Fruit fly (Drosophila melanogaster) whole organism, prepupa: ENCODE results near the gene Cp16.

Experiments used
- CG10631 ChIP-seq: fragments of 200-800 bp; sonication (Bioruptor generic); optimal IDR thresholded peaks from 2 replicates; lab custom pipeline; 2016; ENCODE audit warnings: missing biosample characterization, missing genetic modification characterization
- CG11294 ChIP-seq: fragments of 200-800 bp; sonication (Bioruptor generic); IDR thresholded peaks from 2 replicates; pipeline ENCODE4 v1.3.6; 2022; ENCODE audit warnings: missing biosample characterization, missing genetic modification characterization
- CG11762 ChIP-seq: fragments of 200-800 bp; sonication (Bioruptor generic); optimal IDR thresholded peaks from 3 replicates; lab custom pipeline; 2016; ENCODE audit warnings: missing biosample characterization, missing genetic modification characterization; ENCODE audit not compliant: insufficient read depth
- CG11902 ChIP-seq: fragments of 200-800 bp; sonication (Bioruptor generic); optimal IDR thresholded peaks from 3 replicates; lab custom pipeline; 2016; ENCODE audit warnings: missing biosample characterization, missing genetic modification characterization
- CG15336 ChIP-seq: fragments of 200-800 bp; sonication (Bioruptor generic); IDR thresholded peaks from 2 replicates; pipeline ENCODE4 v1.3.6; 2022; ENCODE audit warnings: missing biosample characterization, missing genetic modification characterization
- CG1621 ChIP-seq: fragments of 200-800 bp; sonication (Bioruptor generic); optimal IDR thresholded peaks from 3 replicates; lab custom pipeline; 2018; ENCODE audit warnings: missing biosample characterization, mild to moderate bottlenecking, missing genetic modification characterization
- CG16779 ChIP-seq: fragments of 200-800 bp; sonication (Bioruptor generic); optimal IDR thresholded peaks from 3 replicates; lab custom pipeline; 2017; ENCODE audit warnings: missing biosample characterization, mild to moderate bottlenecking, missing genetic modification characterization
- CG3032 ChIP-seq: fragments of 200-800 bp; optimal IDR thresholded peaks from 2 replicates; lab custom pipeline; 2019; ENCODE audit warnings: missing biosample characterization, mild to moderate bottlenecking, missing genetic modification characterization, moderate library complexity
- CG31627 ChIP-seq: fragments of 200-800 bp; sonication (Bioruptor generic); optimal IDR thresholded peaks from 3 replicates; lab custom pipeline; 2016; ENCODE audit warnings: missing biosample characterization, missing genetic modification characterization
- CG32006 ChIP-seq: fragments of 200-800 bp; sonication (Bioruptor generic); optimal IDR thresholded peaks from 3 replicates; lab custom pipeline; 2017; ENCODE audit warnings: missing biosample characterization, mild to moderate bottlenecking, missing genetic modification characterization
- CG34406 ChIP-seq: fragments of 200-800 bp; sonication (Bioruptor generic); optimal IDR thresholded peaks from 3 replicates; lab custom pipeline; 2016; ENCODE audit warnings: missing biosample characterization, missing genetic modification characterization
- CG3919 ChIP-seq: fragments of 200-800 bp; sonication (Bioruptor generic); optimal IDR thresholded peaks from 3 replicates; lab custom pipeline; 2016; ENCODE audit warnings: missing biosample characterization, missing genetic modification characterization
- CG4318 ChIP-seq: fragments of 200-800 bp; sonication (Bioruptor generic); optimal IDR thresholded peaks from 3 replicates; lab custom pipeline; 2017; ENCODE audit warnings: missing biosample characterization, mild to moderate bottlenecking, missing genetic modification characterization
- CG6276 ChIP-seq: fragments of 200-800 bp; sonication (Bioruptor generic); optimal IDR thresholded peaks from 2 replicates; lab custom pipeline; 2017; ENCODE audit warnings: missing biosample characterization, mild to moderate bottlenecking, missing genetic modification characterization
- CG6808 ChIP-seq: fragments of 200-800 bp; sonication (Bioruptor generic); optimal IDR thresholded peaks from 3 replicates; lab custom pipeline; 2017; ENCODE audit warnings: missing biosample characterization, missing genetic modification characterization, mild to moderate bottlenecking, moderate library complexity, missing genetic modification reagents
- CG6854 ChIP-seq: fragments of 200-800 bp; sonication (Bioruptor generic); optimal IDR thresholded peaks from 2 replicates; lab custom pipeline; 2017; ENCODE audit warnings: missing biosample characterization, mild to moderate bottlenecking, missing genetic modification characterization
- CG7368 ChIP-seq: fragments of 200-800 bp; sonication (Bioruptor generic); optimal IDR thresholded peaks from 3 replicates; lab custom pipeline; 2016; ENCODE audit warnings: missing biosample characterization, missing genetic modification characterization
- CG8119 ChIP-seq: fragments of 200-800 bp; sonication (Bioruptor generic); IDR thresholded peaks from 3 replicates; pipeline ENCODE4 v1.3.6; 2022; ENCODE audit warnings: missing biosample characterization, missing genetic modification characterization
- CG8319 ChIP-seq: fragments of 200-800 bp; sonication (Bioruptor generic); optimal IDR thresholded peaks from 3 replicates; lab custom pipeline; 2016; ENCODE audit warnings: missing biosample characterization, missing genetic modification characterization
- CG8632 ChIP-seq: fragments of 200-800 bp; sonication (Bioruptor generic); optimal IDR thresholded peaks from 3 replicates; lab custom pipeline; 2016; ENCODE audit warnings: missing biosample characterization, missing genetic modification characterization
- CG9139 ChIP-seq: fragments of 200-800 bp; sonication (Bioruptor generic); optimal IDR thresholded peaks from 3 replicates; lab custom pipeline; 2017; ENCODE audit warnings: missing biosample characterization, mild to moderate bottlenecking, missing genetic modification characterization
- Eip75B ChIP-seq: fragments of 200-800 bp; sonication (Bioruptor generic); optimal IDR thresholded peaks from 3 replicates; lab custom pipeline; 2016; ENCODE audit warnings: missing biosample characterization, missing genetic modification characterization
- Eip78C ChIP-seq: fragments of 200-800 bp; sonication (Bioruptor generic); peaks from one replicate; lab custom pipeline; 2016; ENCODE audit warnings: missing biosample characterization, missing genetic modification characterization
- Eip93F ChIP-seq: fragments of 200-800 bp; sonication (Bioruptor generic); optimal IDR thresholded peaks from 2 replicates; lab custom pipeline; 2016; ENCODE audit warnings: missing biosample characterization, mild to moderate bottlenecking, missing genetic modification characterization
- Ets21C ChIP-seq: fragments of 200-800 bp; sonication (Bioruptor generic); optimal IDR thresholded peaks from 3 replicates; lab custom pipeline; 2016; ENCODE audit warnings: missing biosample characterization, missing genetic modification characterization
- Gug ChIP-seq: fragments of 200-800 bp; sonication (Bioruptor generic); IDR thresholded peaks from 2 replicates; pipeline ENCODE4 v1.3.6; 2022; ENCODE audit warnings: missing biosample characterization, missing genetic modification characterization
- Hr38 ChIP-seq: sonication (Bioruptor generic); optimal IDR thresholded peaks from 2 replicates; lab custom pipeline; 2016; ENCODE audit warnings: missing biosample characterization, missing genetic modification characterization
- Hr39 ChIP-seq: fragments of 200-800 bp; sonication (Bioruptor generic); optimal IDR thresholded peaks from 2 replicates; lab custom pipeline; 2016; ENCODE audit warnings: missing biosample characterization, missing genetic modification characterization
- Hr4 ChIP-seq: fragments of 200-800 bp; sonication (Bioruptor generic); optimal IDR thresholded peaks from 3 replicates; lab custom pipeline; 2016; ENCODE audit warnings: missing biosample characterization, missing genetic modification characterization
- Lpt ChIP-seq: fragments of 200-800 bp; sonication (Bioruptor generic); optimal IDR thresholded peaks from 3 replicates; lab custom pipeline; 2016; ENCODE audit warnings: missing biosample characterization, missing genetic modification characterization
- Met ChIP-seq: fragments of 200-800 bp; sonication (Bioruptor generic); optimal IDR thresholded peaks from 3 replicates; lab custom pipeline; 2016; ENCODE audit warnings: missing biosample characterization, missing genetic modification characterization
- OdsH ChIP-seq: fragments of 200-800 bp; sonication (Bioruptor generic); optimal IDR thresholded peaks from 3 replicates; lab custom pipeline; 2016; ENCODE audit warnings: missing biosample characterization, missing genetic modification characterization
- Smox ChIP-seq: fragments of 200-800 bp; sonication (Bioruptor generic); optimal IDR thresholded peaks from 3 replicates; lab custom pipeline; 2016; ENCODE audit warnings: missing biosample characterization, missing genetic modification characterization
- Sox102F ChIP-seq: fragments of 200-800 bp; sonication (Bioruptor generic); optimal IDR thresholded peaks from 2 replicates; lab custom pipeline; 2016; ENCODE audit warnings: missing biosample characterization, mild to moderate bottlenecking, missing genetic modification characterization
- Sox14 ChIP-seq: fragments of 200-800 bp; sonication (Bioruptor generic); optimal IDR thresholded peaks from 3 replicates; lab custom pipeline; 2016; ENCODE audit warnings: missing biosample characterization, missing genetic modification characterization
- Sox15 ChIP-seq: fragments of 200-800 bp; sonication (Bioruptor generic); optimal IDR thresholded peaks from 3 replicates; lab custom pipeline; 2016; ENCODE audit warnings: missing biosample characterization, missing genetic modification characterization
- achi ChIP-seq: fragments of 200-800 bp; sonication (Bioruptor generic); optimal IDR thresholded peaks from 3 replicates; lab custom pipeline; 2016; ENCODE audit warnings: missing biosample characterization, missing genetic modification characterization
- acj6 ChIP-seq: fragments of 200-800 bp; sonication (Bioruptor generic); optimal IDR thresholded peaks from 3 replicates; lab custom pipeline; 2016; ENCODE audit warnings: missing biosample characterization, missing genetic modification characterization
- cyc ChIP-seq: fragments of 200-800 bp; sonication (Bioruptor generic); optimal IDR thresholded peaks from 3 replicates; lab custom pipeline; 2016; ENCODE audit warnings: missing biosample characterization, missing genetic modification characterization
- dsx ChIP-seq: fragments of 200-800 bp; optimal IDR thresholded peaks from 3 replicates; lab custom pipeline; 2019; ENCODE audit warnings: missing biosample characterization, mild to moderate bottlenecking, missing genetic modification characterization, moderate library complexity; ENCODE audit not compliant: poor library complexity, severe bottlenecking
- esn ChIP-seq: fragments of 200-800 bp; sonication (Bioruptor generic); optimal IDR thresholded peaks from 2 replicates; lab custom pipeline; 2016; ENCODE audit warnings: missing biosample characterization, mild to moderate bottlenecking, missing genetic modification characterization, moderate library complexity
- fd59A ChIP-seq: fragments of 200-800 bp; sonication (Bioruptor generic); optimal IDR thresholded peaks from 2 replicates; lab custom pipeline; 2017; ENCODE audit warnings: missing biosample characterization, mild to moderate bottlenecking, missing genetic modification characterization, missing genetic modification reagents
- fd85E ChIP-seq: fragments of 200-800 bp; sonication (Bioruptor generic); optimal IDR thresholded peaks from 3 replicates; lab custom pipeline; 2016; ENCODE audit warnings: missing biosample characterization, missing genetic modification characterization
- lz ChIP-seq: fragments of 200-800 bp; sonication (Bioruptor generic); optimal IDR thresholded peaks from 3 replicates; lab custom pipeline; 2016; ENCODE audit warnings: missing biosample characterization, missing genetic modification characterization
- net ChIP-seq: fragments of 200-800 bp; sonication (Bioruptor generic); optimal IDR thresholded peaks from 3 replicates; lab custom pipeline; 2016; ENCODE audit warnings: missing biosample characterization, missing genetic modification characterization
- pdm3 ChIP-seq: fragments of 200-800 bp; sonication (Bioruptor generic); optimal IDR thresholded peaks from 3 replicates; lab custom pipeline; 2016; ENCODE audit warnings: missing biosample characterization, missing genetic modification characterization
- salr ChIP-seq, 2 experiments: fragments of 200-800 bp; sonication (Bioruptor generic); optimal IDR thresholded peaks; 3 replicates each; lab custom pipeline; 2016 to 2018; ENCODE audit warnings: missing biosample characterization in 2 of 2, missing genetic modification characterization in 2 of 2, mild to moderate bottlenecking in 1 of 2
- spab ChIP-seq: fragments of 200-800 bp; sonication (Bioruptor generic); optimal IDR thresholded peaks from 2 replicates; lab custom pipeline; 2017; ENCODE audit warnings: missing biosample characterization, mild to moderate bottlenecking, missing genetic modification characterization, missing genetic modification reagents
- ss ChIP-seq, 2 experiments: fragments of 200-800 bp; sonication (Bioruptor generic); optimal IDR thresholded peaks; 2 replicates in 1 of 2; 3 replicates in 1 of 2; lab custom pipeline; 2017 to 2018; ENCODE audit warnings: mild to moderate bottlenecking in 2 of 2, missing biosample characterization in 2 of 2, missing genetic modification characterization in 2 of 2, moderate library complexity in 1 of 2
- svp ChIP-seq: fragments of 200-800 bp; sonication (Bioruptor generic); peaks from one replicate; lab custom pipeline; 2016; ENCODE audit warnings: missing biosample characterization, missing genetic modification characterization
- topi ChIP-seq: fragments of 200-800 bp; sonication (Bioruptor generic); optimal IDR thresholded peaks from 3 replicates; lab custom pipeline; 2016; ENCODE audit warnings: missing biosample characterization, missing genetic modification characterization
- vri ChIP-seq: fragments of 200-800 bp; sonication (Bioruptor generic); optimal IDR thresholded peaks from 3 replicates; lab custom pipeline; 2016; ENCODE audit warnings: missing biosample characterization, mild to moderate bottlenecking, missing genetic modification characterization

The Cp16 gene

dm6 chr3L:8748839-8749238, 17.1 kb downstream of the Cp16 start:
- TF ChIP-seq OdsH = peak; percentile 19
- TF ChIP-seq CG3032 (tag; lab: Kevin White, UChicago) = no peak
- no peak for TF ChIP-seq CG1621 (tag; lab: Kevin White, UChicago)
- no peak for TF ChIP-seq spab
- no peak for TF ChIP-seq Eip75B (GFP tag; lab: Kevin White, UChicago)
- no peak for TF ChIP-seq topi (GFP tag; lab: Kevin White, UChicago)
- TF ChIP-seq Lpt (GFP tag; lab: Kevin White, UChicago) = no peak
- TF ChIP-seq pdm3 (GFP tag; lab: Kevin White, UChicago) = no peak
- no peak for TF ChIP-seq CG7368
- TF ChIP-seq CG6276 (GFP tag; lab: Kevin White, UChicago) = no peak
- no peak for TF ChIP-seq CG6808 (GFP tag; lab: Kevin White, UChicago)
- no peak for TF ChIP-seq CG15336 (GFP tag; lab: Robert Waterston, UW)
- no peak for TF ChIP-seq acj6 (GFP tag; lab: Kevin White, UChicago)
- TF ChIP-seq salr (GFP tag; optimal IDR thresholded peaks at IDR 0.05; lab: Kevin White, UChicago) = peak in 1 of 2 experiments; percentile 6
- no peak for TF ChIP-seq CG16779 (tag; lab: Kevin White, UChicago)
- TF ChIP-seq Gug (GFP tag; lab: Robert Waterston, UW) = no peak
- no peak for TF ChIP-seq CG11762 (GFP tag; lab: Kevin White, UChicago)
- no peak for TF ChIP-seq vri (GFP tag; lab: Kevin White, UChicago)
- TF ChIP-seq CG4318 (GFP tag; lab: Kevin White, UChicago) = no peak
- no peak for TF ChIP-seq CG8119 (GFP tag; lab: Robert Waterston, UW)
- no peak for TF ChIP-seq net (GFP tag; lab: Kevin White, UChicago)
- peak; percentile 55 for TF ChIP-seq CG31627 (GFP tag; lab: Kevin White, UChicago)
- no peak for TF ChIP-seq Smox (GFP tag; lab: Kevin White, UChicago)
- no peak for TF ChIP-seq CG9139
- no peak for TF ChIP-seq Ets21C (GFP tag; lab: Kevin White, UChicago)
- no peak for TF ChIP-seq CG3919 (GFP tag; lab: Kevin White, UChicago)
- no peak for TF ChIP-seq ss (GFP tag; optimal IDR thresholded peaks at IDR 0.05; lab: Kevin White, UChicago)
- TF ChIP-seq cyc (GFP tag; lab: Kevin White, UChicago) = peak; percentile 54
- no peak for TF ChIP-seq Hr38 (GFP tag; lab: Kevin White, UChicago)
- TF ChIP-seq dsx (GFP tag; lab: Kevin White, UChicago) = no peak
- TF ChIP-seq CG32006 (GFP tag; lab: Kevin White, UChicago) = no peak
- peak; percentile 36 for TF ChIP-seq lz
- peak; percentile 18 for TF ChIP-seq esn (GFP tag; lab: Kevin White, UChicago)
- TF ChIP-seq svp (GFP tag; lab: Kevin White, UChicago) = no peak
- TF ChIP-seq Sox14 (GFP tag; lab: Kevin White, UChicago) = no peak
- no peak for TF ChIP-seq achi (GFP tag; lab: Kevin White, UChicago)
- peak; percentile 47 for TF ChIP-seq Hr39 (GFP tag; lab: Kevin White, UChicago)
- TF ChIP-seq Eip78C (GFP tag; lab: Kevin White, UChicago) = no peak
- TF ChIP-seq Sox102F (GFP tag; lab: Kevin White, UChicago) = no peak
- no peak for TF ChIP-seq Eip93F (GFP tag; lab: Kevin White, UChicago)
- no peak for TF ChIP-seq fd85E (GFP tag; lab: Kevin White, UChicago)
- TF ChIP-seq Sox15 = no peak
- no peak for TF ChIP-seq CG11294 (GFP tag; lab: Robert Waterston, UW)
- TF ChIP-seq CG6854 (GFP tag; lab: Kevin White, UChicago) = no peak
- no peak for TF ChIP-seq CG34406
- no peak for TF ChIP-seq Hr4 (GFP tag; lab: Kevin White, UChicago)
- no peak for TF ChIP-seq CG8632 (GFP tag; lab: Kevin White, UChicago)
- TF ChIP-seq CG8319 (GFP tag; lab: Kevin White, UChicago) = no peak
- TF ChIP-seq Met (GFP tag; lab: Kevin White, UChicago) = no peak
- TF ChIP-seq CG10631 (GFP tag; lab: Kevin White, UChicago) = no peak
- no peak for TF ChIP-seq CG11902
- TF ChIP-seq fd59A (GFP tag; lab: Kevin White, UChicago) = no peak
